Fruit fly (Drosophila melanogaster): ENCODE results near the gene CG3558.

Gene CG3558

DNA sequence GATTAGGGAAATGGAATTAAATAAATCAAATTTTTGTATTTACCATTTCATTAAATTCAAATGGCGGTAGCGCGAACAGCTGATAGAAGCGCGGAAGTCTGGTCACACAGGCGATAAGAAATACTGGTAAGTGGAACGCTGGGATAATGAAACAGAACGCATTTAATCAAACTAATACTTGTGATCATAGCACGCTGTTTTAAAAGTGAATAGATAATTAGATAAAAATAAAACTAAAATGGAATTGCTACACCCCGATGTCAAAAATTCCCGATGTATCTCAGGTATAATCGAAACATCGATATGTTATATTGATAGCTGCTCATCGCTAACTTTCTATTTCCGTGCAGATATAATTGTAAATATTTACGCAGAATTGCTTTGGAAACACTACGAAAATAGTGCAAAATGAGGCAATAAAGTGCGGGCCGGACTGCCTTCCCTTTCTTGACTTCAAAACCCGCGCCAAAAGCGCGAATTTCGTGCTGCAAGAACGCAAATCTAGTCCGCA lies at the start of gene CG3558, which contains the start of gene okr (continued):
- TF ChIP-seq MESR4 (GFP tag; optimal IDR thresholded peaks at IDR 0.05): peak; percentile 72
- peak; percentile 21 for TF ChIP-seq lilli (GFP tag; optimal IDR thresholded peaks at IDR 0.05)
- TF ChIP-seq NfI (GFP tag; optimal IDR thresholded peaks at IDR 0.05): no peak
- no peak for TF ChIP-seq CG4820 (GFP tag; optimal IDR thresholded peaks at IDR 0.05)
- TF ChIP-seq ems (GFP tag; optimal IDR thresholded peaks at IDR 0.05): no peak
- TF ChIP-seq crp (GFP tag; optimal IDR thresholded peaks at IDR 0.05): peak; percentile 70 to 95
- no peak for TF ChIP-seq sug (tag; optimal IDR thresholded peaks at IDR 0.05)
- TF ChIP-seq Opbp (GFP tag; IDR thresholded peaks at IDR 0.05; ENCODE audit: partially characterized antibody): peak; percentile 69; the same call in 2 of the 3 replicates
- no peak for TF ChIP-seq lab (GFP tag; optimal IDR thresholded peaks at IDR 0.05)
- peak; percentile 10 for TF ChIP-seq CG4707 (GFP tag; optimal IDR thresholded peaks at IDR 0.05)
- no peak for TF ChIP-seq CG7271 (tag; optimal IDR thresholded peaks at IDR 0.05)
- peak; percentile 83 for TF ChIP-seq CG9797 (GFP tag; optimal IDR thresholded peaks at IDR 0.05)
- peak; percentile 77 for TF ChIP-seq CG2129 (GFP tag; IDR thresholded peaks at IDR 0.05; ENCODE audit: partially characterized antibody)
- TF ChIP-seq CG31441 (GFP tag; IDR thresholded peaks at IDR 0.05): no peak
- TF ChIP-seq CG7963 (GFP tag; IDR thresholded peaks at IDR 0.05; ENCODE audit: partially characterized antibody): peak; percentile 58; the same call in 2 of the 3 replicates
- no peak for TF ChIP-seq CG6689 (GFP tag; IDR thresholded peaks at IDR 0.05)
- peak; percentile 77 for TF ChIP-seq sna (GFP tag; IDR thresholded peaks at IDR 0.05; ENCODE audit: partially characterized antibody)
- no peak for TF ChIP-seq tio (GFP tag; optimal IDR thresholded peaks at IDR 0.05)
- no peak for TF ChIP-seq ac (GFP tag; optimal IDR thresholded peaks at IDR 0.05)
- TF ChIP-seq Sry-δ (GFP tag; optimal IDR thresholded peaks at IDR 0.05): peak; percentile 89
- no peak for TF ChIP-seq mam (GFP tag; optimal IDR thresholded peaks at IDR 0.05)
- TF ChIP-seq Sox102F (GFP tag; optimal IDR thresholded peaks at IDR 0.05): no peak
- no peak for TF ChIP-seq CG4617 (GFP tag; optimal IDR thresholded peaks at IDR 0.05; ENCODE audit: borderline replicate concordance)
- no peak for TF ChIP-seq CrebB (tag; optimal IDR thresholded peaks at IDR 0.05)
- TF ChIP-seq tna (GFP tag; IDR thresholded peaks at IDR 0.05; ENCODE audit: partially characterized antibody): peak; percentile 47; the same call in 1 of the 2 replicates
- TF ChIP-seq CG5245 (GFP tag; optimal IDR thresholded peaks at IDR 0.05): no peak
- TF ChIP-seq Scr (GFP tag; IDR thresholded peaks at IDR 0.05; ENCODE audit: partially characterized antibody): peak; percentile 87
- TF ChIP-seq CG6272 (GFP tag; IDR thresholded peaks at IDR 0.05): no peak
- TF ChIP-seq HmgD (GFP tag; optimal IDR thresholded peaks at IDR 0.05): no peak
- peak in 1 of 3 experiments; percentile 7 for TF ChIP-seq lola (GFP tag; optimal IDR thresholded peaks at IDR 0.05)
- TF ChIP-seq CG16813 (GFP tag; IDR thresholded peaks at IDR 0.05; ENCODE audit: partially characterized antibody): peak; percentile 84
- TF ChIP-seq CG17912 (GFP tag; optimal IDR thresholded peaks at IDR 0.05): no peak
- peak; percentile 39 for TF ChIP-seq nmo (GFP tag; optimal IDR thresholded peaks at IDR 0.05)
- no peak for TF ChIP-seq CG11723 (GFP tag; optimal IDR thresholded peaks at IDR 0.05)
- peak; percentile 83 for TF ChIP-seq knrl (GFP tag; IDR thresholded peaks at IDR 0.05; ENCODE audit: partially characterized antibody)
- TF ChIP-seq CG12071 (GFP tag; optimal IDR thresholded peaks at IDR 0.05): no peak
- peak; percentile 83 for TF ChIP-seq phol (tag; optimal IDR thresholded peaks at IDR 0.05)
- TF ChIP-seq CG4282 (GFP tag; optimal IDR thresholded peaks at IDR 0.05): no peak

dm6 chr2L:2944509-2944908 lies 48.2 kb upstream of the CG3558 start:
- TF ChIP-seq CG13287 (GFP tag; IDR thresholded peaks at IDR 0.05; ENCODE audit: partially characterized antibody): no peak
- TF ChIP-seq slbo (GFP tag; IDR thresholded peaks at IDR 0.05): peak; percentile 45; the same call in 1 of the 2 replicates
- peak; percentile 18 for TF ChIP-seq Hand (GFP tag; optimal IDR thresholded peaks at IDR 0.05)
- TF ChIP-seq CG16779 (GFP tag; IDR thresholded peaks at IDR 0.05): no peak
- peak; percentile 37; the same call in 1 of the 2 replicates for TF ChIP-seq stc (GFP tag; IDR thresholded peaks at IDR 0.05)
- TF ChIP-seq pita (GFP tag; optimal IDR thresholded peaks at IDR 0.05): no peak
- no peak for TF ChIP-seq eyg (GFP tag; optimal IDR thresholded peaks at IDR 0.05)
- peak; percentile 33 for TF ChIP-seq D19B (GFP tag; optimal IDR thresholded peaks at IDR 0.05)
- TF ChIP-seq CG14965 (GFP tag; optimal IDR thresholded peaks at IDR 0.05; ENCODE audit: borderline replicate concordance): no peak
- TF ChIP-seq hb (GFP tag; IDR thresholded peaks at IDR 0.05; ENCODE audit: partially characterized antibody): no peak
- TF ChIP-seq Atf3 (GFP tag; optimal IDR thresholded peaks at IDR 0.05): no peak
- 0 out of 2 replicates have a peak, but pooled peaks have one; percentile 5 for TF ChIP-seq CG17328 (GFP tag; IDR thresholded peaks at IDR 0.05)
